Worm (Caenorhabditis elegans): Measurements from ENCODE around the gene lig-4.

DNA sequence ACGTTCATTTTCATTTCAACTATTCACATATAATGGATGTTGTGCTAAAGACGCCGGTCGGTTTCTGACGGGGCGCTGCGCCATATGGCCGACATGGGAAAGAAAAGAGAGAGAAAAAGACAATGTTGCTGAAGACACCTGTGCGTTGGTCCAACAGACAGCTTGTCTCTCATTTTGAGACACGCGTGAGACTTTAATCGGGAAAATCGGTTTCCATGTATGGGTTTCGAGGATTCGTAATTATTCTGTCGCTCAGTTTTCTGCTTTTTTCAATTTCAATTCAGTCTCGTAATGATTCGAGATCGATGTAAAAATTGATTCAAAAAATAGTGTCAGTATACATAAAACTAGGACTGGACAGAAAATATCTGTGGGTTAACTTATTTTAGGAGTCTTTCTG lies 9.6 kb downstream of the lig-4 start:
- no peak for TF ChIP-seq efl-1 (optimal IDR thresholded peaks at IDR 0.05)
- TF ChIP-seq efl-1 (GFP tag; optimal IDR thresholded peaks at IDR 0.05 in 1 of 2) = no peak
- no peak for TF ChIP-seq Y116A8C.19 (tag; optimal IDR thresholded peaks at IDR 0.05; ENCODE audit: borderline replicate concordance)
- TF ChIP-seq swsn-7 (tag; optimal IDR thresholded peaks at IDR 0.05) = no peak
- no peak for TF ChIP-seq fos-1 (tag; optimal IDR thresholded peaks at IDR 0.05)
